Fruit fly (Drosophila melanogaster) whole organism, embryonic: ENCODE data around the gene dysf.
A peak's percentile ranks its signal among the peaks of the same experiment; 100 is the strongest.

ENCODE experiments used
- Asciz ChIP-seq: fragments of 200-800 bp; sonication (Bioruptor generic); optimal IDR thresholded peaks from 2 replicates; lab custom pipeline; 2017; ENCODE audit warnings: missing biosample characterization, mild to moderate bottlenecking, missing genetic modification characterization, missing genetic modification reagents
- Awh ChIP-seq: fragments of 200-800 bp; sonication (Bioruptor generic); IDR thresholded peaks from 2 replicates; pipeline ENCODE4, ENCODE4 v1.3.6; 2022; ENCODE audit warnings: missing biosample characterization, missing genetic modification characterization
- CG11504 ChIP-seq: fragments of 200-800 bp; sonication (Bioruptor generic); optimal IDR thresholded peaks from 3 replicates; lab custom pipeline; 2019; ENCODE audit warnings: missing biosample characterization, mild to moderate bottlenecking, missing genetic modification characterization, moderate library complexity
- CG13123 ChIP-seq: fragments of 200-800 bp; sonication (Bioruptor generic); optimal IDR thresholded peaks from 2 replicates; lab custom pipeline; 2016; ENCODE audit warnings: missing biosample characterization, missing genetic modification characterization
- CG13287 ChIP-seq: fragments of 200-800 bp; sonication (Bioruptor generic); IDR thresholded peaks from 2 replicates; pipeline ENCODE4 v1.3.6; 2022; ENCODE audit warnings: missing biosample characterization, missing genetic modification characterization; ENCODE audit not compliant: partially characterized antibody
- CG15601 ChIP-seq: fragments of 200-800 bp; sonication (Bioruptor generic); optimal IDR thresholded peaks from 3 replicates; lab custom pipeline; 2019; ENCODE audit warnings: missing biosample characterization, mild to moderate bottlenecking, missing genetic modification characterization, moderate library complexity
- CG18599 ChIP-seq: fragments of 200-800 bp; sonication (Bioruptor generic); optimal IDR thresholded peaks from 3 replicates; lab custom pipeline; 2017; ENCODE audit warnings: missing biosample characterization, missing genetic modification characterization, mild to moderate bottlenecking, moderate library complexity, missing genetic modification reagents
- CG2116 ChIP-seq: fragments of 200-800 bp; sonication (Bioruptor generic); optimal IDR thresholded peaks from 3 replicates; lab custom pipeline; 2018; ENCODE audit warnings: missing biosample characterization, mild to moderate bottlenecking, missing genetic modification characterization
- CG2120 ChIP-seq: fragments of 200-800 bp; sonication (Bioruptor generic); optimal IDR thresholded peaks from 3 replicates; lab custom pipeline; 2016; ENCODE audit warnings: missing biosample characterization, missing genetic modification characterization
- CG2199 ChIP-seq: fragments of 200-800 bp; sonication (Bioruptor generic); IDR thresholded peaks from 3 replicates; pipeline ENCODE4 v1.3.6; 2022; ENCODE audit warnings: missing biosample characterization, missing genetic modification characterization
- CG2712 ChIP-seq: fragments of 200-800 bp; optimal IDR thresholded peaks from 3 replicates; lab custom pipeline; 2019; ENCODE audit warnings: missing biosample characterization, mild to moderate bottlenecking, missing genetic modification characterization, moderate library complexity
- CG2875 ChIP-seq: fragments of 200-800 bp; sonication (Bioruptor generic); optimal IDR thresholded peaks from 2 replicates; lab custom pipeline; 2017; ENCODE audit warnings: missing biosample characterization, mild to moderate bottlenecking, missing genetic modification characterization, missing genetic modification reagents
- CG30020 ChIP-seq: fragments of 200-800 bp; optimal IDR thresholded peaks from 2 replicates; lab custom pipeline; 2019; ENCODE audit warnings: missing biosample characterization, mild to moderate bottlenecking, missing genetic modification characterization, moderate library complexity
- CG4404 ChIP-seq: fragments of 200-800 bp; sonication (Bioruptor generic); IDR thresholded peaks from 2 replicates; pipeline ENCODE4 v1.3.6; 2022; ENCODE audit warnings: missing biosample characterization, missing genetic modification characterization
- CG6813 ChIP-seq: fragments of 200-800 bp; sonication (Bioruptor generic); optimal IDR thresholded peaks from 2 replicates; lab custom pipeline; 2017; ENCODE audit warnings: missing biosample characterization, missing genetic modification characterization, mild to moderate bottlenecking, moderate library complexity, missing genetic modification reagents
- CG7372 ChIP-seq: fragments of 200-800 bp; sonication (Bioruptor generic); IDR thresholded peaks from 2 replicates; pipeline ENCODE4 v1.3.6; 2022; ENCODE audit warnings: missing biosample characterization, missing genetic modification characterization
- CG7556 ChIP-seq: fragments of 200-800 bp; sonication (Bioruptor generic); optimal IDR thresholded peaks from 2 replicates; lab custom pipeline; 2017; ENCODE audit warnings: missing biosample characterization, mild to moderate bottlenecking, missing genetic modification characterization
- CG8765 ChIP-seq: fragments of 200-800 bp; sonication (Bioruptor generic); IDR thresholded peaks from 2 replicates; pipeline ENCODE4 v1.3.6; 2022; ENCODE audit warnings: missing biosample characterization, missing genetic modification characterization
- CG9817 ChIP-seq: fragments of 200-800 bp; sonication (Bioruptor generic); optimal IDR thresholded peaks from 2 replicates; lab custom pipeline; 2018; ENCODE audit warnings: missing biosample characterization, mild to moderate bottlenecking, missing genetic modification characterization, moderate library complexity
- CHES-1-like ChIP-seq: fragments of 200-800 bp; sonication (Bioruptor generic); optimal IDR thresholded peaks from 2 replicates; lab custom pipeline; 2016; ENCODE audit warnings: missing biosample characterization, missing genetic modification characterization
- Dad ChIP-seq: fragments of 200-800 bp; sonication (Bioruptor generic); optimal IDR thresholded peaks from 3 replicates; lab custom pipeline; 2016; ENCODE audit warnings: missing biosample characterization, missing genetic modification characterization
- Dbx ChIP-seq: fragments of 200-800 bp; sonication (Bioruptor generic); IDR thresholded peaks from 3 replicates; pipeline ENCODE4 v1.3.6; 2022; ENCODE audit warnings: missing biosample characterization, missing genetic modification characterization
- Fer1 ChIP-seq: fragments of 200-800 bp; sonication (Bioruptor generic); optimal IDR thresholded peaks from 2 replicates; lab custom pipeline; 2017; ENCODE audit warnings: missing biosample characterization, mild to moderate bottlenecking, missing genetic modification characterization
- Hand ChIP-seq: fragments of 200-800 bp; sonication (Bioruptor generic); optimal IDR thresholded peaks from 2 replicates; lab custom pipeline; 2017; ENCODE audit warnings: mild to moderate bottlenecking, missing biosample characterization, missing genetic modification reagents, missing genetic modification characterization
- HmgZ ChIP-seq: fragments of 200-800 bp; sonication (Bioruptor generic); optimal IDR thresholded peaks from 2 replicates; lab custom pipeline; 2018; ENCODE audit warnings: missing biosample characterization, mild to moderate bottlenecking, missing genetic modification characterization
- Meics ChIP-seq: fragments of 200-800 bp; sonication (Bioruptor generic); optimal IDR thresholded peaks from 2 replicates; lab custom pipeline; 2017; ENCODE audit warnings: missing biosample characterization, mild to moderate bottlenecking, missing genetic modification characterization
- Myb ChIP-seq: fragments of 200-800 bp; sonication (Bioruptor generic); optimal IDR thresholded peaks from 2 replicates; lab custom pipeline; 2016; ENCODE audit warnings: missing biosample characterization, missing genetic modification characterization
- Oli ChIP-seq: fragments of 200-800 bp; sonication (Bioruptor generic); optimal IDR thresholded peaks from 2 replicates; lab custom pipeline; 2018; ENCODE audit warnings: missing biosample characterization, mild to moderate bottlenecking, missing genetic modification characterization, moderate library complexity
- Sox100B ChIP-seq: fragments of 200-800 bp; sonication (Bioruptor generic); optimal IDR thresholded peaks from 3 replicates; lab custom pipeline; 2018; ENCODE audit warnings: missing biosample characterization, mild to moderate bottlenecking, missing genetic modification characterization
- Sry-δ ChIP-seq: fragments of 200-800 bp; sonication (Bioruptor generic); optimal IDR thresholded peaks from 2 replicates; lab custom pipeline; 2016; ENCODE audit warnings: missing biosample characterization, missing genetic modification characterization
- Xbp1 ChIP-seq: fragments of 200-800 bp; sonication (Bioruptor generic); optimal IDR thresholded peaks from 3 replicates; lab custom pipeline; 2016; ENCODE audit warnings: missing biosample characterization, mild to moderate bottlenecking, missing genetic modification characterization
- aop ChIP-seq: fragments of 200-800 bp; sonication (Bioruptor generic); IDR thresholded peaks from 2 replicates; pipeline ENCODE4 v1.3.6; 2022; ENCODE audit warnings: missing biosample characterization, missing genetic modification characterization
- bsh ChIP-seq, 2 experiments: fragments of 200-800 bp; sonication (Bioruptor generic); optimal IDR thresholded peaks; 2 replicates each; lab custom pipeline; 2017 to 2018; ENCODE audit warnings: mild to moderate bottlenecking in 2 of 2, missing biosample characterization in 2 of 2, missing genetic modification characterization in 2 of 2, moderate library complexity in 1 of 2
- caup ChIP-seq: fragments of 200-800 bp; sonication (Bioruptor generic); optimal IDR thresholded peaks from 3 replicates; lab custom pipeline; 2017; ENCODE audit warnings: missing biosample characterization, mild to moderate bottlenecking, missing genetic modification characterization, moderate library complexity; ENCODE audit not compliant: severe bottlenecking
- chn ChIP-seq: fragments of 200-800 bp; sonication (Bioruptor generic); optimal IDR thresholded peaks from 2 replicates; lab custom pipeline; 2016; ENCODE audit warnings: missing biosample characterization, missing genetic modification characterization
- crol ChIP-seq: fragments of 200-800 bp; sonication (Bioruptor generic); IDR thresholded peaks from 2 replicates; pipeline ENCODE4 v1.3.6; 2022; ENCODE audit warnings: missing biosample characterization, missing genetic modification characterization
- dysf ChIP-seq: fragments of 200-800 bp; sonication (Bioruptor generic); IDR thresholded peaks from 3 replicates; pipeline ENCODE4 v1.3.6; 2022; ENCODE audit warnings: missing biosample characterization, missing genetic modification characterization
- fd64A ChIP-seq: fragments of 200-800 bp; sonication (Bioruptor generic); optimal IDR thresholded peaks from 3 replicates; lab custom pipeline; 2018; ENCODE audit warnings: missing biosample characterization, mild to moderate bottlenecking, missing genetic modification characterization
- gce ChIP-seq: fragments of 200-800 bp; sonication (Bioruptor generic); IDR thresholded peaks from 3 replicates; pipeline ENCODE4 v1.3.6; 2022; ENCODE audit warnings: missing biosample characterization, missing genetic modification characterization
- grau ChIP-seq: fragments of 200-800 bp; optimal IDR thresholded peaks from 3 replicates; lab custom pipeline; 2019; ENCODE audit warnings: missing biosample characterization, mild to moderate bottlenecking, missing genetic modification characterization, moderate library complexity
- otp ChIP-seq: fragments of 200-800 bp; sonication (Bioruptor generic); IDR thresholded peaks from 3 replicates; pipeline ENCODE4, ENCODE4 v1.3.6; 2022; ENCODE audit warnings: missing biosample characterization, missing genetic modification characterization
- phol ChIP-seq: fragments of 200-800 bp; sonication (Bioruptor generic); optimal IDR thresholded peaks from 3 replicates; lab custom pipeline; 2018; ENCODE audit warnings: missing biosample characterization, mild to moderate bottlenecking, missing genetic modification characterization, moderate library complexity
- sima ChIP-seq: fragments of 200-800 bp; sonication (Bioruptor generic); optimal IDR thresholded peaks from 2 replicates; lab custom pipeline; 2016; ENCODE audit warnings: missing biosample characterization, missing genetic modification characterization
- sisA ChIP-seq: fragments of 200-800 bp; sonication (Bioruptor generic); IDR thresholded peaks from 2 replicates; pipeline ENCODE4 v1.3.6; 2022; ENCODE audit warnings: missing biosample characterization, missing genetic modification characterization
- slou ChIP-seq: fragments of 200-800 bp; sonication (Bioruptor generic); optimal IDR thresholded peaks from 3 replicates; lab custom pipeline; 2016; ENCODE audit warnings: missing biosample characterization, missing genetic modification characterization
- slp2 ChIP-seq: fragments of 200-800 bp; sonication (Bioruptor generic); optimal IDR thresholded peaks from 2 replicates; lab custom pipeline; 2016; ENCODE audit warnings: missing biosample characterization, missing genetic modification characterization
- ssp ChIP-seq: fragments of 200-800 bp; sonication (Bioruptor generic); IDR thresholded peaks from 2 replicates; pipeline ENCODE4 v1.3.6; 2022; ENCODE audit warnings: missing biosample characterization, missing genetic modification characterization
- tio ChIP-seq: fragments of 200-800 bp; sonication (Bioruptor generic); optimal IDR thresholded peaks from 2 replicates; lab custom pipeline; 2017; ENCODE audit warnings: missing biosample characterization, missing genetic modification characterization, inconsistent platforms
- tll ChIP-seq, 2 experiments: fragments of 200-800 bp in 1 of 2; fragments of >200 bp in 1 of 2; sonication (Bioruptor generic) in 1 of 2; optimal IDR thresholded peaks; 2 replicates each; lab custom pipeline; 2017 to 2019; ENCODE audit warnings: missing biosample characterization in 2 of 2, missing genetic modification characterization in 2 of 2, mild to moderate bottlenecking in 1 of 2, moderate library complexity in 1 of 2
- tna ChIP-seq: fragments of 200-800 bp; sonication (Bioruptor generic); IDR thresholded peaks from 2 replicates; pipeline ENCODE4 v1.3.6; 2022; ENCODE audit warnings: missing biosample characterization, missing genetic modification characterization; ENCODE audit not compliant: partially characterized antibody
- twi ChIP-seq: fragments of 200-800 bp; optimal IDR thresholded peaks from 2 replicates; lab custom pipeline; 2019; ENCODE audit warnings: missing biosample characterization, mild to moderate bottlenecking, missing genetic modification characterization, moderate library complexity

The dysf gene

DNA sequence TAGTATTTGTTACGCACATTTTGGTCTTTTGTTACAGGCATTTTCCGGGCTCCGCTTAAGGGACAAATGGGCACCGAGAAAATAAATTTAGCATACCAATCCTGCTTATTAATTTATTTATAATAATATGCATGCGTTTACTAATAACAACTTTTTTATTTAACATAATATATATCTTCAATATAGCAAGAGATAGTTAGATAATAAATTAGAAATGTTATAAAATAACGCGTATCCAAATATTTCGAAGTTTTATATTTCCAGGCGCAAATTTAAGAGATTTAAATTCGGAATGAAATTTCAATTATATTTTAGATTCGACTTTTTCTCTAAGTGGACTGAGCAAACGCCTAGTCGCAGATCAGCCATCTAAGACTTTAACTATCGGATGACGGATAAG lies 24.4 kb upstream of the dysf start (continued):
- no peak for TF ChIP-seq CG7372 (GFP tag; lab: Robert Waterston, UW)
- TF ChIP-seq slou (GFP tag; lab: Kevin White, UChicago) = no peak
- peak; percentile 15 for TF ChIP-seq CG2712 (tag; lab: Kevin White, UChicago)
- TF ChIP-seq Oli (tag; lab: Kevin White, UChicago) = peak; percentile 9
- peak; percentile 43 for TF ChIP-seq grau (tag; lab: Kevin White, UChicago)
- TF ChIP-seq Meics (GFP tag; lab: Kevin White, UChicago) = peak; percentile 46
- TF ChIP-seq phol (tag; lab: Kevin White, UChicago) = peak; percentile 3
- peak; percentile 52 for TF ChIP-seq CG11504 (tag; lab: Kevin White, UChicago)
- TF ChIP-seq CG7556 = peak; percentile 6
- TF ChIP-seq Hand (GFP tag; lab: Kevin White, UChicago) = peak; percentile 24
- TF ChIP-seq CG2120 (GFP tag; lab: Kevin White, UChicago) = peak; percentile 0
- no peak for TF ChIP-seq crol
- no peak for TF ChIP-seq Sry-δ (GFP tag; lab: Kevin White, UChicago)
- no peak for TF ChIP-seq caup
- TF ChIP-seq CHES-1-like = no peak
- no peak for TF ChIP-seq CG15601 (tag; lab: Kevin White, UChicago)
- TF ChIP-seq CG18599 = peak; percentile 22
- TF ChIP-seq slp2 = no peak
- peak; percentile 13 for TF ChIP-seq Fer1 (GFP tag; lab: Kevin White, UChicago)
- TF ChIP-seq CG6813 (GFP tag; lab: Kevin White, UChicago) = no peak

DNA sequence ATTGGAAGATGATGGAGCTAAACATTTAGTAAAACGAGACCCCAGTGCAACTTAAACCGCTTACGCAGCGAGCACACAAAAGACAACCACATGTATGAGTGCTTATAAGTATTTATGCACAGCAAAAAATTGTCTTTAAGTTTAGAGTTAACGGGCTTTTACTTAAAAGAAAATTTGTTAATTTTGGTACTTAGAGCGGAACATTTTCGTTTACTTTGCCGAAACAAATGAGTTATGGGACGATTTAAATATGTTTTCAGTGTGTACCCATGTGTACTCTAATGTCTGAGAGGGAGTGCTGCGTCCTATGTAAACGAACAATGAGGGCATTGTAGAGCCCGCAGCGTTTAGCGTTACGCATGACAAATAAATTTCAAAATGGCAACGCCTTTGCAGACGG lies 23.3 kb upstream of the dysf start:
- TF ChIP-seq bsh (GFP tag; optimal IDR thresholded peaks at IDR 0.05; lab: Kevin White, UChicago) = peak in 1 of 2 experiments; percentile 8
- TF ChIP-seq Asciz (GFP tag; lab: Kevin White, UChicago) = no peak
- TF ChIP-seq CG8765 = no peak
- 0 out of 2 replicates have a peak, but pooled peaks have one; percentile 11 for TF ChIP-seq aop (GFP tag; lab: Robert Waterston, UW)
- no peak for TF ChIP-seq tll (GFP tag; optimal IDR thresholded peaks at IDR 0.05; lab: Kevin White, UChicago)
- no peak for TF ChIP-seq CG13287 (GFP tag; lab: Robert Waterston, UW)
- TF ChIP-seq Dad = no peak
- TF ChIP-seq CG4404 (GFP tag; lab: Robert Waterston, UW) = no peak
- no peak for TF ChIP-seq sima (GFP tag; lab: Kevin White, UChicago)
- no peak for TF ChIP-seq sisA
- TF ChIP-seq chn (GFP tag; lab: Kevin White, UChicago) = peak; percentile 22
- no peak for TF ChIP-seq twi (tag; lab: Kevin White, UChicago)
- TF ChIP-seq Sox100B (GFP tag; lab: Kevin White, UChicago) = no peak
- TF ChIP-seq tio (GFP tag; lab: Kevin White, UChicago) = peak; percentile 37
- no peak for TF ChIP-seq fd64A
- peak; percentile 80 for TF ChIP-seq dysf
- no peak for TF ChIP-seq Awh (GFP tag; lab: Robert Waterston, UW)
- TF ChIP-seq Xbp1 = peak; percentile 58
- 0 out of 3 replicates have a peak, but pooled peaks have one; percentile 31 for TF ChIP-seq otp (GFP tag; lab: Robert Waterston, UW)
- no peak for TF ChIP-seq HmgZ (tag; lab: Kevin White, UChicago)
- no peak for TF ChIP-seq gce (GFP tag; lab: Robert Waterston, UW)
- TF ChIP-seq CG30020 (tag; lab: Kevin White, UChicago) = no peak
- TF ChIP-seq CG2116 (GFP tag; lab: Kevin White, UChicago) = no peak
- TF ChIP-seq ssp = 0 out of 2 replicates have a peak, but pooled peaks have one; percentile 21
- no peak for TF ChIP-seq CG13123 (GFP tag; lab: Kevin White, UChicago)
- peak; percentile 22 for TF ChIP-seq CG9817
- TF ChIP-seq CG2875 (GFP tag; lab: Kevin White, UChicago) = no peak
- no peak for TF ChIP-seq tna (GFP tag; lab: Robert Waterston, UW)
- TF ChIP-seq Myb (GFP tag; lab: Kevin White, UChicago) = peak; percentile 11
- peak; percentile 58; the same call in 1 of the 3 replicates for TF ChIP-seq Dbx (GFP tag; lab: Robert Waterston, UW)
- TF ChIP-seq CG2199 (GFP tag; lab: Robert Waterston, UW) = no peak
